Worm (Caenorhabditis elegans) whole organism, early embryonic: ENCODE data around the gene col-107.

Experiments
- ama-1 ChIP-seq: fragments of 150-350 bp; optimal IDR thresholded peaks from 2 replicates; lab custom pipeline; 2014
- flt-1 ChIP-seq: fragments of 200-800 bp; sonication (Bioruptor generic); IDR thresholded peaks from 2 replicates; pipeline ENCODE4 v1.3.6; 2022; ENCODE audit warnings: missing genetic modification characterization, missing compliant biosample characterization
- scrt-1 ChIP-seq: fragments of 200-800 bp; sonication (Bioruptor generic); IDR thresholded peaks from 2 replicates; pipeline ENCODE4 v1.3.6; 2022; ENCODE audit warnings: missing genetic modification characterization, missing compliant biosample characterization

- no peak for TF ChIP-seq ama-1 (lab: Kevin White, UChicago)
- no peak for TF ChIP-seq scrt-1 (GFP tag; lab: Robert Waterston, UW)
- no peak for TF ChIP-seq flt-1 (GFP tag; lab: Robert Waterston, UW)
Measured at ce11 chrIV:1548457-1548861, at the start of gene col-107.
